Worm (Caenorhabditis elegans) whole organism, young adult: ENCODE results near the gene gcy-34.

Experiments
- B0019.2 ChIP-seq: fragments of 200-800 bp; sonication (Bioruptor generic); conservative IDR thresholded peaks from 2 replicates; pipeline ENCODE4 v1.3.6; 2022; ENCODE audit warnings: missing genetic modification reagents, missing genetic modification characterization, missing compliant biosample characterization
- C06A6.2 ChIP-seq: fragments of 200-800 bp; sonication (Bioruptor generic); conservative IDR thresholded peaks from 2 replicates; pipeline ENCODE4 v1.3.6; 2022; ENCODE audit warnings: missing genetic modification characterization, missing compliant biosample characterization
- F22D6.2 ChIP-seq: sonication (generic microtip); optimal IDR thresholded peaks from 2 replicates; lab custom pipeline; 2016; ENCODE audit warnings: mild to moderate bottlenecking, missing genetic modification characterization, missing compliant biosample characterization
- F23B12.7 ChIP-seq: sonication (generic microtip); optimal IDR thresholded peaks from 2 replicates; lab custom pipeline; 2017; ENCODE audit warnings: missing genetic modification characterization, mild to moderate bottlenecking, missing compliant biosample characterization, antibody characterized with exemption, moderate library complexity; ENCODE audit not compliant: insufficient read depth
- K11D2.4 ChIP-seq: fragments of 200-800 bp; sonication (Bioruptor generic); IDR thresholded peaks from 2 replicates; pipeline ENCODE4 v1.3.6; 2022; ENCODE audit warnings: missing genetic modification reagents, missing genetic modification characterization, missing compliant biosample characterization
- T07F8.4 ChIP-seq: sonication (generic microtip); optimal IDR thresholded peaks from 2 replicates; lab custom pipeline; 2016; ENCODE audit warnings: mild to moderate bottlenecking, missing genetic modification characterization, moderate library complexity, missing compliant biosample characterization
- Y53G8AR.9 ChIP-seq: fragments of 200-800 bp; sonication (Bioruptor generic); conservative IDR thresholded peaks from 2 replicates; pipeline ENCODE4 v1.3.6; 2022; ENCODE audit warnings: missing genetic modification reagents, missing genetic modification characterization, missing compliant biosample characterization
- Y56A3A.18 ChIP-seq: fragments of 200-800 bp; sonication (Bioruptor generic); IDR thresholded peaks from 2 replicates; pipeline ENCODE4 v1.3.6; 2022; ENCODE audit warnings: missing genetic modification reagents, missing genetic modification characterization, missing compliant biosample characterization
- Y67H2A.10 ChIP-seq: fragments of 200-800 bp; sonication (Bioruptor generic); conservative IDR thresholded peaks from 2 replicates; pipeline ENCODE4 v1.3.6; 2022; ENCODE audit warnings: missing genetic modification reagents, missing genetic modification characterization, missing compliant biosample characterization
- ZK185.1 ChIP-seq: sonication (generic microtip); optimal IDR thresholded peaks from 2 replicates; lab custom pipeline; 2016; ENCODE audit warnings: mild to moderate bottlenecking, missing genetic modification characterization, missing compliant biosample characterization; ENCODE audit not compliant: poor library complexity, severe bottlenecking
- atf-7 ChIP-seq: sonication (generic microtip); optimal IDR thresholded peaks from 2 replicates; lab custom pipeline; 2017; ENCODE audit warnings: mild to moderate bottlenecking, missing genetic modification characterization, missing compliant biosample characterization
- athp-1 ChIP-seq: sonication (generic microtip); optimal IDR thresholded peaks from 2 replicates; lab custom pipeline; 2017; ENCODE audit warnings: mild to moderate bottlenecking, missing genetic modification characterization, missing compliant biosample characterization
- attf-3 ChIP-seq: fragments of 200-800 bp; sonication (Bioruptor generic); conservative IDR thresholded peaks from 2 replicates; pipeline ENCODE4 v1.3.6; 2022; ENCODE audit warnings: missing genetic modification reagents, missing genetic modification characterization, missing compliant biosample characterization
- cebp-1 ChIP-seq, 2 experiments: fragments of 200-800 bp in 1 of 2; sonication (Bioruptor generic) in 1 of 2; sonication (generic microtip) in 1 of 2; IDR thresholded peaks in 1 of 2; optimal IDR thresholded peaks in 1 of 2; 2 replicates each; pipeline versions ENCODE4 v1.3.6 to Lab custom; 2017 to 2022; ENCODE audit warnings: missing compliant biosample characterization in 2 of 2, missing genetic modification characterization in 2 of 2, mild to moderate bottlenecking in 1 of 2, missing genetic modification reagents in 1 of 2, moderate library complexity in 1 of 2
- cebp-2 ChIP-seq: fragments of 200-800 bp; sonication (Bioruptor generic); IDR thresholded peaks from 2 replicates; pipeline ENCODE4 v1.3.6; 2022; ENCODE audit warnings: missing genetic modification characterization, missing compliant biosample characterization
- ceh-27 ChIP-seq: fragments of 200-800 bp; sonication (Bioruptor generic); optimal IDR thresholded peaks from 2 replicates; lab custom pipeline; 2018; ENCODE audit warnings: mild to moderate bottlenecking, missing genetic modification characterization, moderate library complexity, missing compliant biosample characterization
- ceh-79 ChIP-seq: sonication (generic microtip); optimal IDR thresholded peaks from 2 replicates; lab custom pipeline; 2017; ENCODE audit warnings: mild to moderate bottlenecking, missing genetic modification characterization, missing compliant biosample characterization
- dox-1 ChIP-seq: fragments of 200-800 bp; sonication (Bioruptor generic); IDR thresholded peaks from 2 replicates; pipeline ENCODE4 v1.3.6; 2022; ENCODE audit warnings: missing genetic modification reagents, missing genetic modification characterization, missing compliant biosample characterization
- dpff-1 ChIP-seq: sonication (generic microtip); optimal IDR thresholded peaks from 2 replicates; lab custom pipeline; 2017; ENCODE audit warnings: mild to moderate bottlenecking, missing genetic modification characterization, missing compliant biosample characterization
- egl-44 ChIP-seq: fragments of 200-800 bp; sonication (Bioruptor generic); IDR thresholded peaks from 2 replicates; pipeline ENCODE4 v1.3.6; 2022; ENCODE audit warnings: missing genetic modification reagents, missing genetic modification characterization, missing compliant biosample characterization
- egrh-3 ChIP-seq: fragments of 200-800 bp; sonication (Bioruptor generic); IDR thresholded peaks from 2 replicates; pipeline ENCODE4 v1.3.6; 2022; ENCODE audit warnings: missing genetic modification reagents, missing genetic modification characterization, missing compliant biosample characterization
- hlh-12 ChIP-seq: sonication (generic microtip); optimal IDR thresholded peaks from 2 replicates; lab custom pipeline; 2016; ENCODE audit warnings: missing genetic modification characterization, missing compliant biosample characterization
- hlh-26 ChIP-seq: fragments of 200-800 bp; sonication (Bioruptor generic); conservative IDR thresholded peaks from 2 replicates; pipeline ENCODE4 v1.3.6; 2022; ENCODE audit warnings: missing genetic modification reagents, missing genetic modification characterization, missing compliant biosample characterization
- hrde-1 ChIP-seq: sonication (generic microtip); optimal IDR thresholded peaks from 2 replicates; lab custom pipeline; 2016; ENCODE audit warnings: missing genetic modification characterization, mild to moderate bottlenecking, missing compliant biosample characterization, moderate library complexity, missing genotype, missing genetic modification reagents, borderline replicate concordance
- lin-35 ChIP-seq, 3 experiments: fragments of 150-350 bp in 2 of 3; sonication (generic microtip) in 1 of 3; optimal IDR thresholded peaks; 2 replicates each; lab custom pipeline; 2014 to 2018; ENCODE audit warnings: missing biosample characterization in 3 of 3, missing genetic modification characterization in 3 of 3, missing genetic modification reagents in 3 of 3
- lin-54 ChIP-seq: fragments of 200-800 bp; sonication (Bioruptor generic); optimal IDR thresholded peaks from 2 replicates; lab custom pipeline; 2018; ENCODE audit warnings: mild to moderate bottlenecking, missing genetic modification characterization, missing compliant biosample characterization
- lir-1 ChIP-seq: fragments of 200-800 bp; sonication (Bioruptor generic); conservative IDR thresholded peaks from 2 replicates; pipeline ENCODE4 v1.3.6; 2022; ENCODE audit warnings: missing genetic modification reagents, missing genetic modification characterization, missing compliant biosample characterization
- lsy-27 ChIP-seq: sonication (generic microtip); optimal IDR thresholded peaks from 2 replicates; lab custom pipeline; 2017; ENCODE audit warnings: missing genetic modification characterization, mild to moderate bottlenecking, missing compliant biosample characterization, antibody characterized with exemption, missing genotype, borderline replicate concordance; ENCODE audit not compliant: insufficient read depth
- madf-10 ChIP-seq: sonication (generic microtip); optimal IDR thresholded peaks from 2 replicates; lab custom pipeline; 2016; ENCODE audit warnings: mild to moderate bottlenecking, missing genetic modification characterization, missing compliant biosample characterization
- nhr-179 ChIP-seq: sonication (generic microtip); optimal IDR thresholded peaks from 2 replicates; lab custom pipeline; 2016; ENCODE audit warnings: mild to moderate bottlenecking, missing genetic modification characterization, missing compliant biosample characterization
- nhr-80 ChIP-seq: sonication (generic microtip); optimal IDR thresholded peaks from 2 replicates; lab custom pipeline; 2016; ENCODE audit warnings: missing genetic modification characterization, missing compliant biosample characterization
- rpc-1 ChIP-seq, 2 experiments: fragments of 150-350 bp in 1 of 2; sonication (generic microtip) in 1 of 2; optimal IDR thresholded peaks; 2 replicates each; lab custom pipeline; 2014 to 2018; ENCODE audit warnings: missing biosample characterization in 1 of 2, missing genetic modification characterization in 1 of 2, missing genetic modification reagents in 1 of 2, missing genotype in 1 of 2
- sdz-38 ChIP-seq: sonication (generic microtip); optimal IDR thresholded peaks from 2 replicates; lab custom pipeline; 2016; ENCODE audit warnings: missing genotype, missing genetic modification characterization, missing compliant biosample characterization
- sea-2 ChIP-seq: fragments of 200-800 bp; sonication (Bioruptor generic); IDR thresholded peaks from 2 replicates; pipeline ENCODE4 v1.3.6; 2022; ENCODE audit warnings: missing genetic modification characterization, missing compliant biosample characterization
- snpc-4 ChIP-seq, 5 experiments: fragments of 150-350 bp in 1 of 5; sonication (generic microtip) in 4 of 5; optimal IDR thresholded peaks; 2 replicates each; lab custom pipeline; 2014 to 2018; ENCODE audit warnings: missing genetic modification characterization in 5 of 5, missing biosample characterization in 3 of 5, antibody characterized with exemption in 2 of 5, mild to moderate bottlenecking in 2 of 5, missing compliant biosample characterization in 2 of 5, missing genotype in 2 of 5, moderate library complexity in 2 of 5, missing genetic modification reagents in 1 of 5
- xnd-1 ChIP-seq: sonication (generic microtip); optimal IDR thresholded peaks from 2 replicates; lab custom pipeline; 2016; ENCODE audit warnings: missing genotype, missing genetic modification reagents, missing genetic modification characterization, missing compliant biosample characterization
- zfh-2 ChIP-seq: fragments of 200-800 bp; sonication (Bioruptor generic); conservative IDR thresholded peaks from 2 replicates; pipeline ENCODE4 v1.3.6; 2022; ENCODE audit warnings: missing genetic modification reagents, missing genetic modification characterization, missing compliant biosample characterization
- ztf-25 ChIP-seq: fragments of 200-800 bp; sonication (Bioruptor generic); IDR thresholded peaks from 2 replicates; pipeline ENCODE4 v1.3.6; 2022; ENCODE audit warnings: missing genetic modification reagents, missing genetic modification characterization, missing compliant biosample characterization

The gcy-34 gene

DNA sequence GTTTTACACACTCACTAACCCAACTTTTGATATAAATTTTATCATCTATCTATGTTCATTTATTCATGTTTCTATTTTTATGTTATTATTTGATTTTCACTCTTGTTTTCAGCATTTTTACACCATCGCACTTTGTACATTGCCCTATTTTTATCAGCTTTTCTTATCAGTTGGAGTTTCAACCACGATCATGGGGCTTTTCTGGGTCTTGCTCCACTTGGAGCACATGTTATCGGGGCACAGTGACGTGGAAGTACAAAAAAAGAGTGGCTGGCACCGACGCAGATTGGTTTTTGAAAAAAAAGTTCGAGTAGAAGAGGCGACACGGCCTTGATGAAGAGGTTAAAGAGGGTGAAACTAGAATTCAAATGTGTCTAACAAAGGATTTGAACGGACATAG lies 8.6 kb downstream of the gcy-34 start (continued):
- TF ChIP-seq ZK185.1 (tag; lab: Kevin White, UChicago) (no peak), cebp-2 (GFP tag; lab: Robert Waterston, UW) (no peak), lin-54 (GFP tag; lab: Kevin White, UChicago) (no peak), lin-35 (GFP tag; optimal IDR thresholded peaks at IDR 0.05; lab: Kevin White, UChicago) (no peak), hlh-26 (GFP tag; lab: Robert Waterston, UW) (no peak), hrde-1 (tag; lab: Kevin White, UChicago) (no peak), F23B12.7 (tag; lab: Kevin White, UChicago) (no peak), atf-7 (tag; lab: Kevin White, UChicago) (peak; percentile 67), madf-10 (tag; lab: Kevin White, UChicago) (no peak), Y67H2A.10 (GFP tag; lab: Robert Waterston, UW) (no peak), dpff-1 (tag; lab: Kevin White, UChicago) (no peak), Y56A3A.18 (no peak), C06A6.2 (GFP tag; lab: Robert Waterston, UW) (no peak), nhr-80 (tag; lab: Kevin White, UChicago) (peak; percentile 91), lir-1 (GFP tag; lab: Robert Waterston, UW) (no peak), snpc-4 (GFP tag; optimal IDR thresholded peaks at IDR 0.05; lab: Kevin White, UChicago) (no peak), snpc-4 (tag; optimal IDR thresholded peaks at IDR 0.05; lab: Kevin White, UChicago) (peak in 1 of 4 experiments; percentile 9), attf-3 (GFP tag; lab: Robert Waterston, UW) (no peak), ceh-79 (tag; lab: Kevin White, UChicago) (no peak), K11D2.4 (GFP tag; lab: Robert Waterston, UW) (no peak), ceh-27 (GFP tag; lab: Kevin White, UChicago) (no peak), egrh-3 (GFP tag; lab: Robert Waterston, UW) (no peak), T07F8.4 (tag; lab: Kevin White, UChicago) (no peak), ztf-25 (no peak), F22D6.2 (no peak)

DNA sequence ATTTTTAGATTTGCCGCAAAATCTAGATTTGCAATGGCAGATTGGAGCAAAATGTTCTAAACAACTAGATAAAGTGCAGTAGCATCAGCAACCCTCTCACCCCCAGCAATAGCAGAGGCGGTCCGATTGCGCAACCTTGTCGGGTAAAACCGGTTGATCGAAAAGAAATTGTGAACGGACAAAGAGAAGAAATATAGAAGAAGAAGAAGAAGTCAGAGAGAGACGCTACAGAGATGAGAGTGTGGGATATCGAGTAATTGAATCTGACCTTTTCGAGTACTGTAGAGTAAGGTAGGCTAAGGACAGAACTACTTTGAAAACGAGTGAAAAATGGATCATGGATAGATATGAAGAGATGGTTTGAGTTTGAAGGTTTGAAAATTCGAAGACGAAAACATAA lies 9.8 kb downstream of the gcy-34 start:
- no peak for TF ChIP-seq Y53G8AR.9 (GFP tag; lab: Robert Waterston, UW)
- no peak for TF ChIP-seq cebp-1 (GFP tag; IDR thresholded peaks at IDR 0.05; lab: Robert Waterston, UW)
- peak; percentile 19 for TF ChIP-seq cebp-1 (tag; optimal IDR thresholded peaks at IDR 0.05; lab: Kevin White, UChicago)

DNA sequence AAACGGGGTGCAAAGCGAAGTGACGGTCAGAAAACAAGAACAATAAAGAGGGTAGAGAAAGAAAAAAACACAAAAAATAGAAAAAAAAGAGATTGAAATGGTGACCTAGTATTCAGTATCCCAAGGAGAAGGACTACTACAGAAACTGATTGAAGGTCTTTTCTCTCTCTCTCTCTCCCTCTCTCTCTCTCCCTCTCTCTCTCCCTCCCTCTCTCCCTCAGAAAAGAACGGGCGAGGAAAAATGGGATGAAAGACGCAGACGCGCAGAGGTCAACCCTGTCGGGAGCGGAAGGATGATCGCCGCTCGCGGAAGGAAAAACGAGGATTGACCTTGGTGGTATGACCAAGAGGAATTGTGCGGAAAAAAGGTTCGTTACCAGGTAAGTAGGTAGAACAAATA lies 11.2 kb downstream of the gcy-34 start:
- TF ChIP-seq xnd-1 (tag; lab: Kevin White, UChicago) (no peak), athp-1 (tag; lab: Kevin White, UChicago) (no peak), sea-2 (GFP tag; lab: Robert Waterston, UW) (no peak), dox-1 (GFP tag; lab: Robert Waterston, UW) (peak; percentile 50; the same call in 1 of the 2 replicates), cebp-1 (GFP tag; IDR thresholded peaks at IDR 0.05; lab: Robert Waterston, UW) (no peak), cebp-1 (tag; optimal IDR thresholded peaks at IDR 0.05; lab: Kevin White, UChicago) (no peak), nhr-80 (tag; lab: Kevin White, UChicago) (peak; percentile 17), zfh-2 (peak; percentile 89), egrh-3 (GFP tag; lab: Robert Waterston, UW) (peak; percentile 63)
- TF ChIP-seq, all 124 proteins: peak for 4

DNA sequence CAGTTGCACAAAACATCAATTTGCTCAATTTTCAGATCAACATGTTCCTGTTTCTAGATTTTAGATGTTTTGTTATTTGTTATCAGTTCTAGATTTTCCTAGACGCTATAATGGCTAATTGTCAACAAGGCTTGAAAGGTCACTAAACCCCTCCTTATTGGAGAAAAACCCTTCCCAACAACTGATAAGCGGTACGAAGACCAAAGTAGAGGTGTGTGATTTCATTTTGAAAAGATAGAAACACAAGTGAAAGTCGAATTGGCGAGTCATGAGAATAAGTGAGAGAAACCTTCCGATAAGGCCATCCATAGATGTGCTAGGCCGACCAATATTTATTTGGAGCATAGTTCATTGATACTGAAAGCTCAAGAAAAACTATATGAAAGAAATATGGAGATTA lies 12.1 kb downstream of the gcy-34 start:
- no peak for TF ChIP-seq hlh-12 (tag; lab: Kevin White, UChicago)
- no peak for TF ChIP-seq nhr-179
- 0 out of 2 replicates have a peak, but pooled peaks have one; percentile 25 for TF ChIP-seq egl-44 (GFP tag; lab: Robert Waterston, UW)
- no peak for TF ChIP-seq cebp-1 (GFP tag; IDR thresholded peaks at IDR 0.05; lab: Robert Waterston, UW)
- TF ChIP-seq cebp-1 (tag; optimal IDR thresholded peaks at IDR 0.05; lab: Kevin White, UChicago), result peak; percentile 21
- TF ChIP-seq sdz-38, result no peak
- TF ChIP-seq atf-7 (tag; lab: Kevin White, UChicago), result peak; percentile 41
- TF ChIP-seq lsy-27, result no peak
- no peak for TF ChIP-seq B0019.2
- TF ChIP-seq attf-3 (GFP tag; lab: Robert Waterston, UW), result no peak
- TF ChIP-seq rpc-1 (optimal IDR thresholded peaks at IDR 0.05; lab: Kevin White, UChicago), result no peak
- TF ChIP-seq rpc-1 (tag; optimal IDR thresholded peaks at IDR 0.05; lab: Kevin White, UChicago), result no peak
- TF ChIP-seq nhr-80 (tag; lab: Kevin White, UChicago), result peak; percentile 86
- peak; percentile 6 for TF ChIP-seq madf-10 (tag; lab: Kevin White, UChicago)
- TF ChIP-seq F22D6.2, result no peak
